Fruit fly (Drosophila melanogaster): ENCODE results near the gene hng3.

Gene hng3

DNA sequence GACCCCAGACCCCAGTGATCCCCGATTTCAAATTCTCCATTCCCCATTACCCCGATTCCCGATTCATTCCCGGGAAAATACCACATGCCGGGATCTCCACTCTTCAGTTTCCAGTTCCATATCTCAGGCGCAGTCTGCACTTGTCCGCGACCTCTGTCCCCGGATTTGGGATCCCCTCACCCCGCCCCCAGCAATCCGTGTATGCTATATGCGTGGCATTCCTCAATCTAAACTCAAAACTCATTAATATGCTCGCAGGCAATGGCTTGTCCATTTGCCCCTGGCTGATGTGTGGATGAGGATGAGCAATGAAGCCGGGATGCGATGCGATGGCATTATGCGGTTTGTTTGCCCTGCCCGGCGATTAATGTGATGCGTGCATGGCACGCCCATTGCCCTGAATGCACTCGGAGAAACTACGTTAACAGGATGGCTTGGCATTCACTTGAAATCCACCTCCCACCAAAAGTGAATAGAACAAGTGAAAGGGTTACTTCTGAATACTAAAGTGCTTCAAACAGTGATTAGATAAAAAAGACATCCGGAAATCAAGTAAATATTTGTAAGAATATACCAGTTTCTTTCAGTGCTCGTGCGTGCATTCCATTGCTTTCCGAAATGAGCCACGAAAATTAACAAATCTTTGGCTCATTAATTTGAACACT is 29.6 kb downstream of the hng3 start (continued):
- TF ChIP-seq CG4328 (GFP tag; optimal IDR thresholded peaks at IDR 0.05), result no peak
- TF ChIP-seq CG16779 (GFP tag; IDR thresholded peaks at IDR 0.05), result no peak
- TF ChIP-seq CG1024 (GFP tag; IDR thresholded peaks at IDR 0.05), result peak; percentile 77
- TF ChIP-seq CG11398 (GFP tag; optimal IDR thresholded peaks at IDR 0.05), result peak; percentile 77
- TF ChIP-seq Nf-YC (tag; optimal IDR thresholded peaks at IDR 0.05), result no peak
- TF ChIP-seq Gsc (GFP tag; IDR thresholded peaks at IDR 0.05), result peak; percentile 80
- TF ChIP-seq aop (GFP tag; IDR thresholded peaks at IDR 0.05), result no peak
- TF ChIP-seq dpn (GFP tag; optimal IDR thresholded peaks at IDR 0.05), result peak; percentile 68 to 76
- peak; percentile 50 for TF ChIP-seq pb (GFP tag; optimal IDR thresholded peaks at IDR 0.05)
- TF ChIP-seq lbe (GFP tag; optimal IDR thresholded peaks at IDR 0.05), result peak; percentile 72
- TF ChIP-seq B-H1 (GFP tag; IDR thresholded peaks at IDR 0.05), result 0 out of 3 replicates have a peak, but pooled peaks have one; percentile 29
- no peak for TF ChIP-seq ham (GFP tag; IDR thresholded peaks at IDR 0.05)
- no peak for TF ChIP-seq CG13894 (tag; optimal IDR thresholded peaks at IDR 0.05)
- TF ChIP-seq Doc2 (GFP tag; IDR thresholded peaks at IDR 0.05), result no peak
- no peak for TF ChIP-seq CG12659 (GFP tag; optimal IDR thresholded peaks at IDR 0.05)
- TF ChIP-seq Dip2 (GFP tag; IDR thresholded peaks at IDR 0.05), result no peak
- TF ChIP-seq vnd (GFP tag; IDR thresholded peaks at IDR 0.05; ENCODE audit: partially characterized antibody), result no peak
- TF ChIP-seq run (tag; optimal IDR thresholded peaks at IDR 0.05), result no peak
- TF ChIP-seq psq (GFP tag; optimal IDR thresholded peaks at IDR 0.05), result peak; percentile 3
- TF ChIP-seq dysf (GFP tag; IDR thresholded peaks at IDR 0.05), result peak; percentile 55; the same call in 1 of the 3 replicates
- peak; percentile 72 for TF ChIP-seq grau (tag; optimal IDR thresholded peaks at IDR 0.05)
- no peak for TF ChIP-seq pzg (GFP tag; optimal IDR thresholded peaks at IDR 0.05)
- peak; percentile 87 for TF ChIP-seq gcm (GFP tag; optimal IDR thresholded peaks at IDR 0.05)
- no peak for TF ChIP-seq sr (GFP tag; IDR thresholded peaks at IDR 0.05)
- no peak for TF ChIP-seq Atf6 (GFP tag; IDR thresholded peaks at IDR 0.05)
- TF ChIP-seq sisA (GFP tag; IDR thresholded peaks at IDR 0.05), result peak; percentile 79
- TF ChIP-seq Tbp (GFP tag; optimal IDR thresholded peaks at IDR 0.05), result no peak
- peak; percentile 90 for TF ChIP-seq CG12391 (tag; optimal IDR thresholded peaks at IDR 0.05)
- no peak for TF ChIP-seq CG8478 (optimal IDR thresholded peaks at IDR 0.05)
- peak; percentile 50 for TF ChIP-seq crc (GFP tag; optimal IDR thresholded peaks at IDR 0.05)
- TF ChIP-seq CG34224 (GFP tag; IDR thresholded peaks at IDR 0.05; ENCODE audit: partially characterized antibody), result no peak
- TF ChIP-seq tin (GFP tag; optimal IDR thresholded peaks at IDR 0.05), result peak; percentile 88
- peak; percentile 48 for TF ChIP-seq MTF-1 (GFP tag; optimal IDR thresholded peaks at IDR 0.05; ENCODE audit: borderline replicate concordance)
- TF ChIP-seq Lpt (GFP tag; optimal IDR thresholded peaks at IDR 0.05), result no peak
- TF ChIP-seq CG17829 (tag; optimal IDR thresholded peaks at IDR 0.05), result peak; percentile 93
- TF ChIP-seq vfl (GFP tag; optimal IDR thresholded peaks at IDR 0.05), result no peak
- no peak for TF ChIP-seq Dref (GFP tag; IDR thresholded peaks at IDR 0.05)
- peak; percentile 50 for TF ChIP-seq CG4707 (GFP tag; optimal IDR thresholded peaks at IDR 0.05)
- TF ChIP-seq CG32532 (GFP tag; IDR thresholded peaks at IDR 0.05), result no peak
- TF ChIP-seq CG12219 (GFP tag; optimal IDR thresholded peaks at IDR 0.05), result peak; percentile 70
- TF ChIP-seq NC2α (GFP tag; optimal IDR thresholded peaks at IDR 0.05), result peak; percentile 87
- TF ChIP-seq CG7271 (tag; optimal IDR thresholded peaks at IDR 0.05), result peak; percentile 49
- peak; percentile 12 for TF ChIP-seq CG1647 (GFP tag; optimal IDR thresholded peaks at IDR 0.05)
- peak; percentile 55 for TF ChIP-seq ewg (GFP tag; optimal IDR thresholded peaks at IDR 0.05)
- peak; percentile 85 for TF ChIP-seq btn (GFP tag; optimal IDR thresholded peaks at IDR 0.05)
- TF ChIP-seq CG15011 (GFP tag; optimal IDR thresholded peaks at IDR 0.05), result no peak
- TF ChIP-seq NC2β (GFP tag; optimal IDR thresholded peaks at IDR 0.05), result peak; percentile 87
- TF ChIP-seq cg (GFP tag; optimal IDR thresholded peaks at IDR 0.05), result no peak
- 0 out of 2 replicates have a peak, but pooled peaks have one; percentile 8 for TF ChIP-seq Drgx (GFP tag; IDR thresholded peaks at IDR 0.05)
- no peak for TF ChIP-seq B-H2 (GFP tag; optimal IDR thresholded peaks at IDR 0.05)
- no peak for TF ChIP-seq nom (GFP tag; optimal IDR thresholded peaks at IDR 0.05)

All from whole organism, embryonic.